Worm (Caenorhabditis elegans): ENCODE results near the gene cap-1.

DNA sequence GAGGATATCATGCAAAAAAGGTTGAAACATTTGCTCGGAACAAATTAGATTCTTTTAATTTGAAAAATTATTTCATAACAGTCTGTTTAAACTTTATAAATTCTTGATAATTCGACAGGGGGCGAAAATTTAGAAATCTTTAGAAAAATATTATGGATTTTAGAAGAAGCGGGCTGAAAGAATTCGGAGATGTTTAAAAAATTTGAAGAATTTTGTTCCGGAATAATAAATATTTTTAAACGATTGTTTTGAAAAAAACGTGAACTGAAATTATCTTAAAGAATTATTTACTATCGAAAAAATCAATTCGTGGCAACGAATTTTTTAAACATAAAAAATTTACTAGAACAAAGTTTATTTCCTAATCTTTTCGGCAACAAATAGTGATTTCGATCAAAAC, 26.3 kb downstream of the cap-1 start, which contains the start of gene R13A1.3:
- TF ChIP-seq ama-1 (optimal IDR thresholded peaks at IDR 0.05) (no peak), ceh-36 (tag; optimal IDR thresholded peaks at IDR 0.05) (no peak), tra-4 (tag; optimal IDR thresholded peaks at IDR 0.05) (no peak), ets-7 (tag; optimal IDR thresholded peaks at IDR 0.05) (no peak), sea-1 (GFP tag; conservative IDR thresholded peaks at IDR 0.05) (no peak), aly-1 (tag; optimal IDR thresholded peaks at IDR 0.05) (no peak), pes-1 (GFP tag; IDR thresholded peaks at IDR 0.05) (no peak), hmbx-1 (tag; optimal IDR thresholded peaks at IDR 0.05) (no peak), B0310.2 (tag; optimal IDR thresholded peaks at IDR 0.05) (no peak), F13C5.2 (tag; optimal IDR thresholded peaks at IDR 0.05) (no peak), tbx-11 (GFP tag; IDR thresholded peaks at IDR 0.05) (no peak), scrt-1 (GFP tag; IDR thresholded peaks at IDR 0.05) (no peak), flt-1 (GFP tag; IDR thresholded peaks at IDR 0.05) (no peak)
